Worm (Caenorhabditis elegans): ENCODE measurements around the gene nhr-208.

- no peak for TF ChIP-seq hlh-15 (tag; optimal IDR thresholded peaks at IDR 0.05)
- no peak for TF ChIP-seq sox-4 (tag; optimal IDR thresholded peaks at IDR 0.05)
- no peak for TF ChIP-seq unc-55 (GFP tag; optimal IDR thresholded peaks at IDR 0.05)
- no peak for TF ChIP-seq tbx-2 (tag; optimal IDR thresholded peaks at IDR 0.05)
- no peak for TF ChIP-seq tbx-7 (tag; optimal IDR thresholded peaks at IDR 0.05)
- no peak for TF ChIP-seq lin-11 (tag; optimal IDR thresholded peaks at IDR 0.05)
- no peak for TF ChIP-seq ceh-45 (GFP tag; IDR thresholded peaks at IDR 0.05)
- TF ChIP-seq ama-1 (optimal IDR thresholded peaks at IDR 0.05), result no peak
- TF ChIP-seq hlh-30 (tag; optimal IDR thresholded peaks at IDR 0.05; ENCODE audit: insufficient read depth), result no peak
- no peak for TF ChIP-seq nfya-1 (tag; optimal IDR thresholded peaks at IDR 0.05)
- TF ChIP-seq C08G9.2 (tag; optimal IDR thresholded peaks at IDR 0.05), result no peak
- no peak for TF ChIP-seq hlh-13 (GFP tag; optimal IDR thresholded peaks at IDR 0.05)
- TF ChIP-seq pha-4 (tag; optimal IDR thresholded peaks at IDR 0.05), result no peak
Observed at ce11 chrV:12084216-12084615, 9.9 kb upstream of the nhr-208 start, which contains the start of gene R07B7.8.

Data from whole organism, late embryonic.